Worm (Caenorhabditis elegans): ENCODE results near the gene sars-1.

sars-1 gene

ce11 chrIV:10003372-10003771 is at the start of gene sars-1, which contains the start of gene C47E12.2:
sars-1 (plus strand) TSS chrIV:10003726.
C47E12.2 (minus strand) TSS chrIV:10003502.
- peak; percentile 48 for TF ChIP-seq nfya-1 (tag; optimal IDR thresholded peaks at IDR 0.05; ENCODE audit: insufficient read depth)
- TF ChIP-seq pha-4 (tag; optimal IDR thresholded peaks at IDR 0.05): peak; percentile 49
- no peak for TF ChIP-seq elt-1 (tag; optimal IDR thresholded peaks at IDR 0.05)
- TF ChIP-seq hmg-11 (tag; optimal IDR thresholded peaks at IDR 0.05): peak; percentile 42
- TF ChIP-seq lin-15B (tag; optimal IDR thresholded peaks at IDR 0.05): peak; percentile 43
- TF ChIP-seq egl-5 (tag; optimal IDR thresholded peaks at IDR 0.05): peak; percentile 4

ce11 chrIV:9963945-9964344 is 39.6 kb upstream of the sars-1 start, which contains the start of gene T13H10.2:
T13H10.2 (plus strand) TSS chrIV:9964245.
- no peak for TF ChIP-seq nhr-25 (tag; optimal IDR thresholded peaks at IDR 0.05)
- no peak for TF ChIP-seq nhr-23 (tag; optimal IDR thresholded peaks at IDR 0.05)
- TF ChIP-seq mml-1 (tag; optimal IDR thresholded peaks at IDR 0.05): no peak
- no peak for TF ChIP-seq elt-2 (tag; optimal IDR thresholded peaks at IDR 0.05)
- no peak for TF ChIP-seq zag-1 (tag; optimal IDR thresholded peaks at IDR 0.05)
- TF ChIP-seq daf-12 (tag; optimal IDR thresholded peaks at IDR 0.05): no peak
- no peak for TF ChIP-seq tbx-2 (tag; optimal IDR thresholded peaks at IDR 0.05)
- no peak for TF ChIP-seq ama-1 (optimal IDR thresholded peaks at IDR 0.05)
- no peak for TF ChIP-seq nhr-12 (tag; optimal IDR thresholded peaks at IDR 0.05)
- no peak for TF ChIP-seq ceh-9 (tag; optimal IDR thresholded peaks at IDR 0.05)
- TF ChIP-seq ZK546.5 (tag; optimal IDR thresholded peaks at IDR 0.05): no peak
- TF ChIP-seq pqm-1 (tag; optimal IDR thresholded peaks at IDR 0.05): no peak
- TF ChIP-seq pha-4 (tag; optimal IDR thresholded peaks at IDR 0.05): no peak
- TF ChIP-seq egl-27 (tag; optimal IDR thresholded peaks at IDR 0.05): no peak
- no peak for TF ChIP-seq fkh-10 (GFP tag; optimal IDR thresholded peaks at IDR 0.05)
- TF ChIP-seq aly-2 (tag; optimal IDR thresholded peaks at IDR 0.05): no peak
- TF ChIP-seq nhr-28 (tag; optimal IDR thresholded peaks at IDR 0.05): no peak

- TF ChIP-seq sea-2 (GFP tag; optimal IDR thresholded peaks at IDR 0.05): no peak
- no peak for TF ChIP-seq ceh-28 (tag; optimal IDR thresholded peaks at IDR 0.05)
- no peak for TF ChIP-seq nhr-237 (tag; optimal IDR thresholded peaks at IDR 0.05)
- TF ChIP-seq nhr-76 (tag; optimal IDR thresholded peaks at IDR 0.05): no peak
- no peak for TF ChIP-seq ztf-11 (tag; optimal IDR thresholded peaks at IDR 0.05)
- TF ChIP-seq fos-1 (tag; optimal IDR thresholded peaks at IDR 0.05): no peak
- no peak for TF ChIP-seq pha-4 (tag; optimal IDR thresholded peaks at IDR 0.05)
- no peak for TF ChIP-seq nfya-1 (tag; optimal IDR thresholded peaks at IDR 0.05; ENCODE audit: insufficient read depth)
- TF ChIP-seq fkh-2 (tag; optimal IDR thresholded peaks at IDR 0.05): no peak
- TF ChIP-seq ama-1 (optimal IDR thresholded peaks at IDR 0.05): no peak
- TF ChIP-seq pqm-1 (tag; optimal IDR thresholded peaks at IDR 0.05): no peak
- TF ChIP-seq nhr-11 (tag; optimal IDR thresholded peaks at IDR 0.05): no peak
- no peak for TF ChIP-seq nhr-43 (tag; optimal IDR thresholded peaks at IDR 0.05; ENCODE audit: poor library complexity, severe bottlenecking)
- TF ChIP-seq fkh-10 (GFP tag; optimal IDR thresholded peaks at IDR 0.05): no peak
These were observed 34.4 kb upstream of the sars-1 start, which contains the start of the genes kin-5 and C47E12.11 for ce11 chrIV:9969081-9969480. kin-5 (minus strand) TSS chrIV:9969181. C47E12.11 (plus strand) TSS chrIV:9969400.

ce11 chrIV:9972629-9973028 is 30.9 kb upstream of the sars-1 start, which contains the start of the genes C47E12.12 and C47E12.10:
C47E12.12 (minus strand) TSS chrIV:9972729.
C47E12.10 (plus strand) TSS chrIV:9972800.
- TF ChIP-seq ceh-82 (tag; optimal IDR thresholded peaks at IDR 0.05) (no peak), elt-2 (tag; optimal IDR thresholded peaks at IDR 0.05) (no peak), lin-15B (tag; optimal IDR thresholded peaks at IDR 0.05) (no peak), elt-3 (tag; optimal IDR thresholded peaks at IDR 0.05) (no peak), unc-39 (tag; optimal IDR thresholded peaks at IDR 0.05) (no peak), snpc-4 (tag; optimal IDR thresholded peaks at IDR 0.05) (no peak), nhr-76 (tag; optimal IDR thresholded peaks at IDR 0.05) (no peak), nhr-67 (tag; optimal IDR thresholded peaks at IDR 0.05) (no peak), aly-2 (tag; optimal IDR thresholded peaks at IDR 0.05) (no peak), ama-1 (optimal IDR thresholded peaks at IDR 0.05) (no peak), nhr-77 (tag; optimal IDR thresholded peaks at IDR 0.05) (no peak), zag-1 (tag; optimal IDR thresholded peaks at IDR 0.05) (no peak), unc-62 (GFP tag; optimal IDR thresholded peaks at IDR 0.05) (no peak), lin-39 (tag; optimal IDR thresholded peaks at IDR 0.05) (no peak), fkh-2 (tag; optimal IDR thresholded peaks at IDR 0.05) (no peak), lsy-12 (tag; optimal IDR thresholded peaks at IDR 0.05) (no peak), ZK546.5 (tag; optimal IDR thresholded peaks at IDR 0.05) (no peak)
